Fruit fly (Drosophila melanogaster): ENCODE measurements around the gene Vha100-1.
A peak's percentile ranks its signal among the peaks of the same experiment; 100 is the strongest.

The Vha100-1 gene

dm6 chr3R:29151621-29152092, 20.7 kb downstream of the Vha100-1 start, which contains the start of gene eIF2D (continued):
- TF ChIP-seq ATbp (GFP tag; optimal IDR thresholded peaks at IDR 0.05), result peak; percentile 36
- TF ChIP-seq CG14014 (GFP tag; IDR thresholded peaks at IDR 0.05), result peak; percentile 53; the same call in 1 of the 2 replicates
- TF ChIP-seq esg (GFP tag; conservative IDR thresholded peaks at IDR 0.05), result peak; percentile 10; the same call in 1 of the 2 replicates
- no peak for TF ChIP-seq C15 (GFP tag; IDR thresholded peaks at IDR 0.05)
- TF ChIP-seq CG13123 (GFP tag; optimal IDR thresholded peaks at IDR 0.05), result peak; percentile 1
- peak in 1 of 2 experiments; percentile 41 for TF ChIP-seq insv (GFP tag; optimal IDR thresholded peaks at IDR 0.05)
- TF ChIP-seq CG10979 (tag; optimal IDR thresholded peaks at IDR 0.05), result peak; percentile 66
- TF ChIP-seq CG5180 (GFP tag; optimal IDR thresholded peaks at IDR 0.05), result no peak
- TF ChIP-seq Xbp1 (GFP tag; optimal IDR thresholded peaks at IDR 0.05), result peak; percentile 46
- 0 out of 2 replicates have a peak, but pooled peaks have one; percentile 35 for TF ChIP-seq CG4730 (GFP tag; IDR thresholded peaks at IDR 0.05)
- peak; percentile 50; the same call in 1 of the 2 replicates for TF ChIP-seq E2f2 (GFP tag; IDR thresholded peaks at IDR 0.05)
- peak; percentile 35 for TF ChIP-seq Ets97D (GFP tag; optimal IDR thresholded peaks at IDR 0.05)

dm6 chr3R:29153197-29153644, 22.2 kb downstream of the Vha100-1 start, which contains the start of the genes Slbp and Rpn2:
Gene Slbp (minus strand): TSS chr3R:29153266.
Gene Rpn2 (plus strand): TSS chr3R:29153524.
- peak; percentile 20 for TF ChIP-seq Spps (tag; optimal IDR thresholded peaks at IDR 0.05)
- TF ChIP-seq NC2α (GFP tag; optimal IDR thresholded peaks at IDR 0.05), result no peak
- TF ChIP-seq HLH3B (GFP tag; IDR thresholded peaks at IDR 0.05), result no peak
- TF ChIP-seq croc (GFP tag; conservative IDR thresholded peaks at IDR 0.05), result no peak
- peak; percentile 70 for TF ChIP-seq mam (GFP tag; optimal IDR thresholded peaks at IDR 0.05)
- TF ChIP-seq Hmr (GFP tag; optimal IDR thresholded peaks at IDR 0.05), result peak; percentile 48
- TF ChIP-seq hkb (optimal IDR thresholded peaks at IDR 0.05), result peak; percentile 82
- no peak; the same call in 1 of the 2 replicates for TF ChIP-seq hkb (GFP tag; IDR thresholded peaks at IDR 0.05)
- TF ChIP-seq CG1832 (GFP tag; optimal IDR thresholded peaks at IDR 0.05), result no peak
- TF ChIP-seq dpn (GFP tag; optimal IDR thresholded peaks at IDR 0.05), result peak; percentile 40 to 58
- peak; percentile 74 for TF ChIP-seq nmo (GFP tag; optimal IDR thresholded peaks at IDR 0.05)
- no peak for TF ChIP-seq Adf1 (GFP tag; IDR thresholded peaks at IDR 0.05)
- TF ChIP-seq CHES-1-like (GFP tag; optimal IDR thresholded peaks at IDR 0.05), result peak; percentile 80
- TF ChIP-seq CG16813 (GFP tag; IDR thresholded peaks at IDR 0.05; ENCODE audit: partially characterized antibody), result peak; percentile 90
- TF ChIP-seq Fer1 (GFP tag; optimal IDR thresholded peaks at IDR 0.05), result peak; percentile 68
- TF ChIP-seq otp (GFP tag; IDR thresholded peaks at IDR 0.05), result no peak
- TF ChIP-seq MESR4 (GFP tag; optimal IDR thresholded peaks at IDR 0.05), result peak; percentile 58
- no peak for TF ChIP-seq ro (GFP tag; IDR thresholded peaks at IDR 0.05)
- TF ChIP-seq dmrt11E (tag; optimal IDR thresholded peaks at IDR 0.05), result peak; percentile 9
- peak; percentile 66 for TF ChIP-seq CG8359 (GFP tag; optimal IDR thresholded peaks at IDR 0.05; ENCODE audit: borderline replicate concordance)
- peak; percentile 90 for TF ChIP-seq CG15479 (GFP tag; optimal IDR thresholded peaks at IDR 0.05)
- no peak for TF ChIP-seq Poxn (GFP tag; IDR thresholded peaks at IDR 0.05)
- no peak for TF ChIP-seq h (optimal IDR thresholded peaks at IDR 0.05)
- TF ChIP-seq fd96Cb (tag; optimal IDR thresholded peaks at IDR 0.05), result no peak
- no peak for TF ChIP-seq Dip2 (GFP tag; IDR thresholded peaks at IDR 0.05)
- peak; percentile 2 for TF ChIP-seq CG12942 (GFP tag; optimal IDR thresholded peaks at IDR 0.05)
- TF ChIP-seq abd-A (tag; optimal IDR thresholded peaks at IDR 0.05), result no peak
- peak; percentile 86 for TF ChIP-seq CG1603 (tag; optimal IDR thresholded peaks at IDR 0.05)
- no peak for TF ChIP-seq CG6765 (GFP tag; optimal IDR thresholded peaks at IDR 0.05)
- TF ChIP-seq CG3838 (GFP tag; optimal IDR thresholded peaks at IDR 0.05), result no peak
- TF ChIP-seq CG12391 (tag; optimal IDR thresholded peaks at IDR 0.05), result peak; percentile 67
- no peak for TF ChIP-seq Lpt (GFP tag; optimal IDR thresholded peaks at IDR 0.05)
- peak; percentile 45 for TF ChIP-seq vfl (GFP tag; optimal IDR thresholded peaks at IDR 0.05)
- peak; percentile 59 for TF ChIP-seq CG3163 (GFP tag; optimal IDR thresholded peaks at IDR 0.05)
- peak; percentile 47; the same call in 2 of the 3 replicates for TF ChIP-seq CG34422 (GFP tag; IDR thresholded peaks at IDR 0.05)
- no peak for TF ChIP-seq toy (GFP tag; IDR thresholded peaks at IDR 0.05)
- TF ChIP-seq CG15269 (tag; optimal IDR thresholded peaks at IDR 0.05), result no peak
- peak; percentile 26 for TF ChIP-seq CG13775 (GFP tag; optimal IDR thresholded peaks at IDR 0.05)
